Fruit fly (Drosophila melanogaster): ENCODE results near the gene Tbc1d8-9.
A peak's percentile ranks its signal among the peaks of the same experiment; 100 is the strongest.

Gene Tbc1d8-9

dm6 chr3L:21302493-21302892 is 41.0 kb downstream of the Tbc1d8-9 start:
- TF ChIP-seq CG2875 (GFP tag; optimal IDR thresholded peaks at IDR 0.05) (no peak), CG42726 (GFP tag; IDR thresholded peaks at IDR 0.05; ENCODE audit: partially characterized antibody) (no peak), Poxn (GFP tag; IDR thresholded peaks at IDR 0.05) (no peak), gem (tag; optimal IDR thresholded peaks at IDR 0.05) (no peak), Gsc (GFP tag; IDR thresholded peaks at IDR 0.05) (0 out of 2 replicates have a peak, but pooled peaks have one; percentile 14), sim (GFP tag; IDR thresholded peaks at IDR 0.05) (no peak), sisA (GFP tag; IDR thresholded peaks at IDR 0.05) (no peak), dysf (GFP tag; IDR thresholded peaks at IDR 0.05) (0 out of 3 replicates have a peak, but pooled peaks have one; percentile 7), CG1603 (tag; optimal IDR thresholded peaks at IDR 0.05) (no peak), CG13894 (tag; optimal IDR thresholded peaks at IDR 0.05) (no peak), CG15601 (tag; optimal IDR thresholded peaks at IDR 0.05) (no peak)

dm6 chr3L:21301737-21302487 is 41.6 kb downstream of the Tbc1d8-9 start:
- TF ChIP-seq ind (GFP tag; optimal IDR thresholded peaks at IDR 0.05) (no peak), CG17829 (tag; optimal IDR thresholded peaks at IDR 0.05) (no peak), Pdp1 (GFP tag; optimal IDR thresholded peaks at IDR 0.05) (peak in 1 of 2 experiments; percentile 40), CG8765 (GFP tag; IDR thresholded peaks at IDR 0.05) (no peak), prd (optimal IDR thresholded peaks at IDR 0.05) (no peak), prd (GFP tag; IDR thresholded peaks at IDR 0.05) (no peak), CG12769 (tag; optimal IDR thresholded peaks at IDR 0.05) (peak; percentile 49), sd (tag; optimal IDR thresholded peaks at IDR 0.05) (peak; percentile 5), CG10431 (GFP tag; optimal IDR thresholded peaks at IDR 0.05) (peak; percentile 56), nerfin-2 (GFP tag; IDR thresholded peaks at IDR 0.05; ENCODE audit: partially characterized antibody) (no peak), CHES-1-like (GFP tag; optimal IDR thresholded peaks at IDR 0.05) (no peak), ab (GFP tag; optimal IDR thresholded peaks at IDR 0.05) (no peak), CG2199 (GFP tag; IDR thresholded peaks at IDR 0.05) (0 out of 3 replicates have a peak, but pooled peaks have one; percentile 45), grau (tag; optimal IDR thresholded peaks at IDR 0.05) (peak; percentile 18), Blimp-1 (GFP tag; optimal IDR thresholded peaks at IDR 0.05) (peak; percentile 96), aop (GFP tag; IDR thresholded peaks at IDR 0.05) (no peak)

- TF ChIP-seq salm (tag; optimal IDR thresholded peaks at IDR 0.05), result no peak
- no peak for TF ChIP-seq CG1647 (GFP tag; optimal IDR thresholded peaks at IDR 0.05)
- TF ChIP-seq CG16813 (GFP tag; IDR thresholded peaks at IDR 0.05; ENCODE audit: partially characterized antibody), result no peak
- TF ChIP-seq Rfx (GFP tag; IDR thresholded peaks at IDR 0.05), result peak; percentile 18; the same call in 1 of the 2 replicates
- TF ChIP-seq Dbx (GFP tag; IDR thresholded peaks at IDR 0.05), result no peak
- no peak for TF ChIP-seq Sox102F (GFP tag; optimal IDR thresholded peaks at IDR 0.05)
- TF ChIP-seq Adf1 (GFP tag; IDR thresholded peaks at IDR 0.05), result peak; percentile 37; the same call in 1 of the 2 replicates
- no peak for TF ChIP-seq zfh2 (GFP tag; optimal IDR thresholded peaks at IDR 0.05)
- TF ChIP-seq CG2116 (GFP tag; optimal IDR thresholded peaks at IDR 0.05), result no peak
- no peak for TF ChIP-seq inv (GFP tag; IDR thresholded peaks at IDR 0.05; ENCODE audit: partially characterized antibody)
- no peak for TF ChIP-seq CG7372 (GFP tag; IDR thresholded peaks at IDR 0.05)
- peak; percentile 15 for TF ChIP-seq CG13894 (tag; optimal IDR thresholded peaks at IDR 0.05)
- TF ChIP-seq Kr (GFP tag; optimal IDR thresholded peaks at IDR 0.05), result no peak
These were observed 43.2 kb downstream of the Tbc1d8-9 start, which contains the start of gene Cpr78Cc for dm6 chr3L:21300280-21300679. Gene Cpr78Cc (plus strand): TSS chr3L:21300580.
